Fruit fly (Drosophila melanogaster) whole organism: ENCODE measurements around the gene Zip88E.

Experiments used
- CG8478 ChIP-seq: fragments of >200 bp; optimal IDR thresholded peaks from 2 replicates; lab custom pipeline; 2018; ENCODE audit warnings: inconsistent platforms
- Dll ChIP-seq: fragments of >200 bp; optimal IDR thresholded peaks from 2 replicates; lab custom pipeline; 2017
- EcR ChIP-seq, 2 experiments: fragments of >200 bp; optimal IDR thresholded peaks; 2 replicates each; lab custom pipeline; 2017; ENCODE audit warnings: missing biosample characterization in 2 of 2, missing genetic modification characterization in 2 of 2, missing genetic modification reagents in 2 of 2
- pan ChIP-seq: fragments of >200 bp; optimal IDR thresholded peaks from 2 replicates; lab custom pipeline; 2017
- psq ChIP-seq: fragments of >200 bp; optimal IDR thresholded peaks from 2 replicates; lab custom pipeline; 2017
- usp ChIP-seq: fragments of >200 bp; optimal IDR thresholded peaks from 2 replicates; lab custom pipeline; 2017; ENCODE audit warnings: missing biosample characterization, missing genetic modification characterization, mixed read lengths

- TF ChIP-seq CG8478: no peak
- no peak for TF ChIP-seq psq (lab: Kevin White, UChicago)
- no peak for TF ChIP-seq EcR (GFP tag; optimal IDR thresholded peaks at IDR 0.05; lab: Kevin White, UChicago)
- no peak for TF ChIP-seq usp (GFP tag; lab: Kevin White, UChicago)
- no peak for TF ChIP-seq Dll (lab: Kevin White, UChicago)
- no peak for TF ChIP-seq pan (lab: Kevin White, UChicago)
Observed at dm6 chr3R:15242186-15243045, 26.0 kb upstream of the Zip88E start, which contains the start of the genes tefu and Hsc70-4.
